Fruit fly (Drosophila melanogaster) whole organism, embryonic: ENCODE results near the gene Cdc7.

Experiments
- Blimp-1 ChIP-seq: fragments of 200-800 bp; sonication (Bioruptor generic); optimal IDR thresholded peaks from 3 replicates; lab custom pipeline; 2018; ENCODE audit warnings: missing biosample characterization, missing genetic modification characterization, mild to moderate bottlenecking, moderate library complexity, missing genetic modification reagents
- CG10267 ChIP-seq: fragments of 200-800 bp; sonication (Bioruptor generic); optimal IDR thresholded peaks from 2 replicates; lab custom pipeline; 2018; ENCODE audit warnings: missing biosample characterization, mild to moderate bottlenecking, missing genetic modification characterization, moderate library complexity
- CG11504 ChIP-seq: fragments of 200-800 bp; sonication (Bioruptor generic); optimal IDR thresholded peaks from 3 replicates; lab custom pipeline; 2019; ENCODE audit warnings: missing biosample characterization, mild to moderate bottlenecking, missing genetic modification characterization, moderate library complexity
- CG14710 ChIP-seq: fragments of 200-800 bp; sonication (Bioruptor generic); optimal IDR thresholded peaks from 3 replicates; lab custom pipeline; 2019; ENCODE audit warnings: missing biosample characterization, mild to moderate bottlenecking, missing genetic modification characterization, moderate library complexity
- CG15601 ChIP-seq: fragments of 200-800 bp; sonication (Bioruptor generic); optimal IDR thresholded peaks from 3 replicates; lab custom pipeline; 2019; ENCODE audit warnings: missing biosample characterization, mild to moderate bottlenecking, missing genetic modification characterization, moderate library complexity
- CG17829 ChIP-seq: fragments of 200-800 bp; optimal IDR thresholded peaks from 2 replicates; lab custom pipeline; 2019; ENCODE audit warnings: missing biosample characterization, mild to moderate bottlenecking, missing genetic modification characterization, moderate library complexity
- CG1832 ChIP-seq: fragments of 200-800 bp; sonication (Bioruptor generic); optimal IDR thresholded peaks from 2 replicates; lab custom pipeline; 2017; ENCODE audit warnings: missing biosample characterization, mild to moderate bottlenecking, missing genetic modification characterization, inconsistent platforms
- CG18619 ChIP-seq: fragments of 200-800 bp; sonication (Bioruptor generic); optimal IDR thresholded peaks from 3 replicates; lab custom pipeline; 2017; ENCODE audit warnings: missing biosample characterization, mild to moderate bottlenecking, missing genetic modification characterization
- CG2712 ChIP-seq: fragments of 200-800 bp; optimal IDR thresholded peaks from 3 replicates; lab custom pipeline; 2019; ENCODE audit warnings: missing biosample characterization, mild to moderate bottlenecking, missing genetic modification characterization, moderate library complexity
- CG31441 ChIP-seq: fragments of 200-800 bp; sonication (Bioruptor generic); IDR thresholded peaks from 2 replicates; pipeline ENCODE4 v1.3.6; 2022; ENCODE audit warnings: missing biosample characterization, missing genetic modification characterization
- CG4404 ChIP-seq: fragments of 200-800 bp; sonication (Bioruptor generic); IDR thresholded peaks from 2 replicates; pipeline ENCODE4 v1.3.6; 2022; ENCODE audit warnings: missing biosample characterization, missing genetic modification characterization
- CG4820 ChIP-seq: fragments of 200-800 bp; sonication (Bioruptor generic); optimal IDR thresholded peaks from 3 replicates; lab custom pipeline; 2016; ENCODE audit warnings: missing biosample characterization, missing genetic modification characterization
- CG7928 ChIP-seq: fragments of 200-800 bp; sonication (Bioruptor generic); optimal IDR thresholded peaks from 2 replicates; lab custom pipeline; 2017; ENCODE audit warnings: missing biosample characterization, mild to moderate bottlenecking, missing genetic modification characterization
- CG8388 ChIP-seq: fragments of 200-800 bp; sonication (Bioruptor generic); optimal IDR thresholded peaks from 2 replicates; lab custom pipeline; 2019; ENCODE audit warnings: missing biosample characterization, mild to moderate bottlenecking, missing genetic modification characterization, moderate library complexity
- CG8765 ChIP-seq: fragments of 200-800 bp; sonication (Bioruptor generic); IDR thresholded peaks from 2 replicates; pipeline ENCODE4 v1.3.6; 2022; ENCODE audit warnings: missing biosample characterization, missing genetic modification characterization
- Ets65A ChIP-seq: fragments of 200-800 bp; sonication (Bioruptor generic); peaks from one replicate; lab custom pipeline; 2016; ENCODE audit warnings: missing biosample characterization, missing genetic modification characterization
- Lpt ChIP-seq: fragments of >200 bp; optimal IDR thresholded peaks from 2 replicates; lab custom pipeline; 2018; ENCODE audit warnings: missing biosample characterization, missing genetic modification characterization
- PHDP ChIP-seq: fragments of 200-800 bp; sonication (Bioruptor generic); optimal IDR thresholded peaks from 3 replicates; lab custom pipeline; 2018; ENCODE audit warnings: missing biosample characterization, mild to moderate bottlenecking, missing genetic modification characterization, moderate library complexity
- Six4 ChIP-seq: fragments of 200-800 bp; sonication (Bioruptor generic); optimal IDR thresholded peaks from 2 replicates; lab custom pipeline; 2016; ENCODE audit warnings: missing biosample characterization, missing genetic modification characterization
- Sox100B ChIP-seq: fragments of 200-800 bp; sonication (Bioruptor generic); optimal IDR thresholded peaks from 3 replicates; lab custom pipeline; 2018; ENCODE audit warnings: missing biosample characterization, mild to moderate bottlenecking, missing genetic modification characterization
- Sox102F ChIP-seq: fragments of 200-800 bp; sonication (Bioruptor generic); optimal IDR thresholded peaks from 2 replicates; lab custom pipeline; 2018; ENCODE audit warnings: missing biosample characterization, mild to moderate bottlenecking, missing genetic modification characterization, moderate library complexity
- Trl ChIP-seq, 3 experiments: fragments of >200 bp in 2 of 3; fragments of 200-800 bp in 1 of 3; sonication (Bioruptor generic) in 1 of 3; optimal IDR thresholded peaks; 2 replicates in 1 of 3; 3 replicates in 2 of 3; lab custom pipeline; 2016 to 2017; ENCODE audit warnings: missing biosample characterization in 1 of 3, missing genetic modification characterization in 1 of 3
- Xrp1 ChIP-seq: fragments of 200-800 bp; sonication (Bioruptor generic); IDR thresholded peaks from 2 replicates; pipeline ENCODE4 v1.3.6; 2022; ENCODE audit warnings: missing biosample characterization, missing genetic modification characterization
- ara ChIP-seq: fragments of 200-800 bp; sonication (Bioruptor generic); IDR thresholded peaks from 2 replicates; pipeline ENCODE4 v1.3.6; 2022; ENCODE audit warnings: missing biosample characterization, missing genetic modification characterization
- cg ChIP-seq: fragments of 200-800 bp; sonication (Bioruptor generic); optimal IDR thresholded peaks from 3 replicates; lab custom pipeline; 2019; ENCODE audit warnings: missing biosample characterization, mild to moderate bottlenecking, missing genetic modification characterization, moderate library complexity
- dati ChIP-seq: fragments of 200-800 bp; sonication (Bioruptor generic); IDR thresholded peaks from 2 replicates; pipeline ENCODE4 v1.3.6; 2022; ENCODE audit warnings: missing biosample characterization, missing genetic modification characterization
- dmrt11E ChIP-seq: fragments of 200-800 bp; sonication (Bioruptor generic); optimal IDR thresholded peaks from 3 replicates; lab custom pipeline; 2018; ENCODE audit warnings: missing biosample characterization, mild to moderate bottlenecking, missing genetic modification characterization, moderate library complexity
- dmrt99B ChIP-seq: fragments of 200-800 bp; sonication (Bioruptor generic); optimal IDR thresholded peaks from 2 replicates; lab custom pipeline; 2018; ENCODE audit warnings: missing biosample characterization, mild to moderate bottlenecking, missing genetic modification characterization, moderate library complexity
- dpn ChIP-seq, 2 experiments: fragments of 200-800 bp; sonication (Bioruptor generic); optimal IDR thresholded peaks; 3 replicates each; lab custom pipeline; 2016; ENCODE audit warnings: missing biosample characterization in 2 of 2, missing genetic modification characterization in 2 of 2
- dysf ChIP-seq: fragments of 200-800 bp; sonication (Bioruptor generic); IDR thresholded peaks from 3 replicates; pipeline ENCODE4 v1.3.6; 2022; ENCODE audit warnings: missing biosample characterization, missing genetic modification characterization
- esg ChIP-seq: fragments of 200-800 bp; sonication (Bioruptor generic); conservative IDR thresholded peaks from 2 replicates; pipeline ENCODE4 v1.3.6; 2022; ENCODE audit warnings: missing biosample characterization, missing genetic modification characterization
- fd96Cb ChIP-seq: fragments of 200-800 bp; sonication (Bioruptor generic); optimal IDR thresholded peaks from 2 replicates; lab custom pipeline; 2018; ENCODE audit warnings: missing biosample characterization, mild to moderate bottlenecking, missing genetic modification characterization, moderate library complexity
- grau ChIP-seq: fragments of 200-800 bp; optimal IDR thresholded peaks from 3 replicates; lab custom pipeline; 2019; ENCODE audit warnings: missing biosample characterization, mild to moderate bottlenecking, missing genetic modification characterization, moderate library complexity
- gro ChIP-seq: fragments of 200-800 bp; sonication (Bioruptor generic); optimal IDR thresholded peaks from 2 replicates; lab custom pipeline; 2016; ENCODE audit warnings: missing biosample characterization, missing genetic modification characterization
- h ChIP-seq: fragments of >200 bp; optimal IDR thresholded peaks from 2 replicates; lab custom pipeline; 2017
- ind ChIP-seq: fragments of 200-800 bp; sonication (Bioruptor generic); optimal IDR thresholded peaks from 3 replicates; lab custom pipeline; 2016; ENCODE audit warnings: missing biosample characterization, missing genetic modification characterization
- kni ChIP-seq: fragments of 200-800 bp; sonication (Bioruptor generic); optimal IDR thresholded peaks from 3 replicates; lab custom pipeline; 2017; ENCODE audit warnings: mild to moderate bottlenecking, missing biosample characterization, missing genetic modification reagents, missing genetic modification characterization
- lbe ChIP-seq: fragments of 200-800 bp; sonication (Bioruptor generic); optimal IDR thresholded peaks from 2 replicates; lab custom pipeline; 2016; ENCODE audit warnings: missing biosample characterization, mild to moderate bottlenecking, missing genetic modification characterization
- lov ChIP-seq, 2 experiments: fragments of 200-800 bp in 1 of 2; fragments of >200 bp in 1 of 2; sonication (Bioruptor generic) in 1 of 2; IDR thresholded peaks in 1 of 2; optimal IDR thresholded peaks in 1 of 2; 2 replicates in 1 of 2; 3 replicates in 1 of 2; pipeline versions ENCODE4 v1.3.6 to Lab custom; 2017 to 2022; ENCODE audit warnings: missing biosample characterization in 1 of 2, missing genetic modification characterization in 1 of 2
- mam ChIP-seq: fragments of 200-800 bp; sonication (Bioruptor generic); optimal IDR thresholded peaks from 3 replicates; lab custom pipeline; 2016; ENCODE audit warnings: missing biosample characterization, missing genetic modification characterization
- nmo ChIP-seq: fragments of 200-800 bp; sonication (Bioruptor generic); optimal IDR thresholded peaks from 2 replicates; lab custom pipeline; 2018; ENCODE audit warnings: missing biosample characterization, mild to moderate bottlenecking, missing genetic modification characterization, moderate library complexity
- pan ChIP-seq, 4 experiments: fragments of >200 bp in 3 of 4; fragments of 200-800 bp in 1 of 4; sonication (Bioruptor generic) in 1 of 4; optimal IDR thresholded peaks in 3 of 4; IDR thresholded peaks in 1 of 4; 2 replicates each; pipeline versions ENCODE4 v1.3.6 to Lab custom; 2017 to 2022; ENCODE audit warnings: missing biosample characterization in 2 of 4, missing genetic modification characterization in 2 of 4, mixed read lengths in 1 of 4
- peb ChIP-seq: fragments of 200-800 bp; sonication (Bioruptor generic); IDR thresholded peaks from 2 replicates; pipeline ENCODE4 v1.3.6; 2022; ENCODE audit warnings: missing biosample characterization, missing genetic modification characterization
- pho ChIP-seq: fragments of 200-800 bp; sonication (Bioruptor generic); optimal IDR thresholded peaks from 2 replicates; lab custom pipeline; 2016; ENCODE audit warnings: missing biosample characterization, missing genetic modification characterization
- ssp ChIP-seq: fragments of 200-800 bp; sonication (Bioruptor generic); IDR thresholded peaks from 2 replicates; pipeline ENCODE4 v1.3.6; 2022; ENCODE audit warnings: missing biosample characterization, missing genetic modification characterization
- stwl ChIP-seq: fragments of 200-800 bp; sonication (Bioruptor generic); optimal IDR thresholded peaks from 3 replicates; lab custom pipeline; 2018; ENCODE audit warnings: missing biosample characterization, mild to moderate bottlenecking, missing genetic modification characterization, moderate library complexity
- vvl ChIP-seq: fragments of 200-800 bp; sonication (Bioruptor generic); IDR thresholded peaks from 2 replicates; pipeline ENCODE4 v1.3.6; 2022; ENCODE audit warnings: missing biosample characterization, missing genetic modification characterization

The Cdc7 gene

DNA sequence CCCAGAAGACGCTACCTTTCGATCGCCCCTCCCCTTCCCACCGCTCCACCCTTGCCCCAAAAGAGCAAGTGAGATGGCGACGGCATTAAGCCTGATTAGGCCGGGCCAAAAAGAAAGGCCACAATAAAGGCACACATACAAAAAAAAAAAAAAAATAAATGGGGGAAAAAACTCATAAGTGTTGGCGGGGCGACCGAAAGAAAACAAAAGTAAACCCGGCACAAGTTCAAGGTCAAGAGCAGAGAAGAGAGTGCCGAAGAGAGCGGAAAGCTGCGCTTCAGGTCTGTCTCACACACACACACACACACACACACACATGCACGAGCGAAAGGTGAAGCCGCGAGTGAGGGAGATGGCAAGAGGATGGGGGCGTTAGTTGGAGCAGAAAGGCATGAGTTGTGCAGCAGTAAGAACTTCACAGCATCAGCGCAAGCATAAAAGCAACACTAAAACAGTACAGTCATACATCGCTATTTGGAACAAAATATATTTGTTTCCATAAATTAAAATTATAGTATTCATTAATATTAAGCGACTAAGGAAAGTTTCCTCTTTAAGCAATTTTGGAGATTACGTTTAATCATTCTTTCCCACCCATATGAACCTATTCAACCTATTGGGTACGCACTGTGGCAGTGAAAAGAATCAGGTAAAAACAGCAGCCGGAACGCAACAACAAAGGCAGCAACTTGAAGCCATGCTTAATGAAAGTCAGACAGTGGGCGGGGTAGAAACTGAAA, 30.2 kb upstream of the Cdc7 start (continued):
- no peak for TF ChIP-seq h (lab: Kevin White, UChicago)
- TF ChIP-seq CG1832 (GFP tag; lab: Kevin White, UChicago), result peak; percentile 39
- peak; percentile 24 for TF ChIP-seq dmrt99B (tag; lab: Kevin White, UChicago)
- peak; percentile 0 for TF ChIP-seq CG17829 (tag; lab: Kevin White, UChicago)
- 0 out of 3 replicates have a peak, but pooled peaks have one; percentile 51 for TF ChIP-seq dysf
- TF ChIP-seq dati, result no peak
- TF ChIP-seq esg (GFP tag; lab: Robert Waterston, UW), result peak; percentile 34; the same call in 1 of the 2 replicates
- peak; percentile 9 for TF ChIP-seq Sox102F (GFP tag; lab: Kevin White, UChicago)
- TF ChIP-seq Sox100B, result no peak
- TF ChIP-seq Xrp1 (GFP tag; lab: Robert Waterston, UW), result peak; percentile 70
- TF ChIP-seq CG11504 (tag; lab: Kevin White, UChicago), result peak; percentile 30
- no peak for TF ChIP-seq mam
- peak; percentile 27; the same call in 1 of the 2 replicates for TF ChIP-seq CG4404 (GFP tag; lab: Robert Waterston, UW)
- TF ChIP-seq Six4 (GFP tag; lab: Kevin White, UChicago), result peak; percentile 13
- peak; percentile 37 for TF ChIP-seq Ets65A (GFP tag; lab: Kevin White, UChicago)
- no peak for TF ChIP-seq stwl
- TF ChIP-seq CG10267 (tag; lab: Kevin White, UChicago), result peak; percentile 29
- TF ChIP-seq CG14710 (tag; lab: Kevin White, UChicago), result peak; percentile 45
- peak in 1 of 2 experiments; percentile 19 for TF ChIP-seq Trl (optimal IDR thresholded peaks at IDR 0.05; lab: Kevin White, UChicago)
- TF ChIP-seq Trl (GFP tag; optimal IDR thresholded peaks at IDR 0.05; lab: Kevin White, UChicago), result no peak
- peak; percentile 31 for TF ChIP-seq PHDP (tag; lab: Kevin White, UChicago)
- TF ChIP-seq CG8388, result peak; percentile 30
- TF ChIP-seq lbe (GFP tag; lab: Kevin White, UChicago), result peak; percentile 57
- peak; percentile 69 for TF ChIP-seq nmo (GFP tag; lab: Kevin White, UChicago)
- no peak for TF ChIP-seq pho (GFP tag; lab: Kevin White, UChicago)
- peak; percentile 60 for TF ChIP-seq dmrt11E (tag; lab: Kevin White, UChicago)
- peak; percentile 55; the same call in 1 of the 2 replicates for TF ChIP-seq vvl (GFP tag; lab: Robert Waterston, UW)
- TF ChIP-seq CG31441 (GFP tag; lab: Robert Waterston, UW), result peak; percentile 33; the same call in 1 of the 2 replicates
- TF ChIP-seq ssp (GFP tag; lab: Robert Waterston, UW), result peak; percentile 39; the same call in 1 of the 2 replicates
- peak; percentile 39 for TF ChIP-seq kni (GFP tag; lab: Kevin White, UChicago)
- no peak for TF ChIP-seq pan (optimal IDR thresholded peaks at IDR 0.05; lab: Kevin White, UChicago)
- TF ChIP-seq pan (GFP tag; optimal IDR thresholded peaks at IDR 0.05 in 1 of 2, IDR thresholded peaks at IDR 0.05 in 1 of 2), result peak in 1 of 2 experiments; percentile 38
- no peak for TF ChIP-seq lov (optimal IDR thresholded peaks at IDR 0.05; lab: Kevin White, UChicago)
- no peak for TF ChIP-seq lov (GFP tag; IDR thresholded peaks at IDR 0.05; lab: Robert Waterston, UW)
- peak; percentile 20 for TF ChIP-seq fd96Cb (tag; lab: Kevin White, UChicago)
- peak in 1 of 2 experiments; percentile 5 for TF ChIP-seq dpn (GFP tag; optimal IDR thresholded peaks at IDR 0.05; lab: Kevin White, UChicago)
- no peak for TF ChIP-seq Lpt (GFP tag; lab: Kevin White, UChicago)
- 0 out of 2 replicates have a peak, but pooled peaks have one; percentile 7 for TF ChIP-seq CG8765 (GFP tag; lab: Robert Waterston, UW)
- peak; percentile 67; the same call in 1 of the 2 replicates for TF ChIP-seq ara (GFP tag; lab: Robert Waterston, UW)
- peak; percentile 66 for TF ChIP-seq CG2712 (tag; lab: Kevin White, UChicago)
- TF ChIP-seq CG18619 (GFP tag; lab: Kevin White, UChicago), result no peak
- no peak for TF ChIP-seq CG7928 (GFP tag; lab: Kevin White, UChicago)
- peak; percentile 32 for TF ChIP-seq cg (GFP tag; lab: Kevin White, UChicago)
- peak; percentile 29 for TF ChIP-seq CG4820 (GFP tag; lab: Kevin White, UChicago)
- TF ChIP-seq peb (GFP tag; lab: Robert Waterston, UW), result peak; percentile 47; the same call in 1 of the 2 replicates
- peak; percentile 30 for TF ChIP-seq CG15601 (tag; lab: Kevin White, UChicago)
- peak; percentile 87 for TF ChIP-seq grau (tag; lab: Kevin White, UChicago)
- TF ChIP-seq gro (GFP tag; lab: Kevin White, UChicago), result no peak
- TF ChIP-seq Blimp-1 (GFP tag; lab: Kevin White, UChicago), result peak; percentile 99
- TF ChIP-seq ind (GFP tag; lab: Kevin White, UChicago), result peak; percentile 4
